Fruit fly (Drosophila melanogaster) whole organism, embryonic: ENCODE data around the gene CG43675.

ENCODE experiments used
- Bdp1 ChIP-seq: fragments of 200-800 bp; sonication (Bioruptor generic); optimal IDR thresholded peaks from 3 replicates; lab custom pipeline; 2016; ENCODE audit warnings: missing biosample characterization, missing genetic modification characterization
- CG10979 ChIP-seq: fragments of 200-800 bp; sonication (Bioruptor generic); optimal IDR thresholded peaks from 2 replicates; lab custom pipeline; 2018; ENCODE audit warnings: missing biosample characterization, mild to moderate bottlenecking, missing genetic modification characterization, moderate library complexity
- CG1233 ChIP-seq: fragments of 200-800 bp; sonication (Bioruptor generic); optimal IDR thresholded peaks from 4 replicates; lab custom pipeline; 2018; ENCODE audit warnings: missing biosample characterization, mild to moderate bottlenecking, missing genetic modification characterization
- CG12391 ChIP-seq: fragments of 200-800 bp; sonication (Bioruptor generic); optimal IDR thresholded peaks from 3 replicates; lab custom pipeline; 2018; ENCODE audit warnings: missing biosample characterization, mild to moderate bottlenecking, missing genetic modification characterization, moderate library complexity
- CG14014 ChIP-seq: fragments of 200-800 bp; sonication (Bioruptor generic); IDR thresholded peaks from 2 replicates; pipeline ENCODE4 v1.3.6; 2022; ENCODE audit warnings: missing biosample characterization, missing genetic modification characterization
- CG14710 ChIP-seq: fragments of 200-800 bp; sonication (Bioruptor generic); optimal IDR thresholded peaks from 3 replicates; lab custom pipeline; 2019; ENCODE audit warnings: missing biosample characterization, mild to moderate bottlenecking, missing genetic modification characterization, moderate library complexity
- CG14860 ChIP-seq: fragments of 200-800 bp; sonication (Bioruptor generic); IDR thresholded peaks from 3 replicates; pipeline ENCODE4 v1.3.6; 2022; ENCODE audit warnings: missing biosample characterization, missing genetic modification characterization; ENCODE audit not compliant: partially characterized antibody
- CG17186 ChIP-seq: fragments of 200-800 bp; sonication (Bioruptor generic); optimal IDR thresholded peaks from 3 replicates; lab custom pipeline; 2017; ENCODE audit warnings: missing biosample characterization, missing genetic modification reagents, missing genetic modification characterization
- CG18599 ChIP-seq: fragments of 200-800 bp; sonication (Bioruptor generic); optimal IDR thresholded peaks from 3 replicates; lab custom pipeline; 2017; ENCODE audit warnings: missing biosample characterization, missing genetic modification characterization, mild to moderate bottlenecking, moderate library complexity, missing genetic modification reagents
- CG5245 ChIP-seq: fragments of 200-800 bp; sonication (Bioruptor generic); optimal IDR thresholded peaks from 3 replicates; lab custom pipeline; 2016; ENCODE audit warnings: missing biosample characterization, missing genetic modification characterization
- CG5953 ChIP-seq: fragments of 200-800 bp; sonication (Bioruptor generic); IDR thresholded peaks from 2 replicates; pipeline ENCODE4 v1.3.6; 2022; ENCODE audit warnings: missing biosample characterization, missing genetic modification characterization
- CG6813 ChIP-seq: fragments of 200-800 bp; sonication (Bioruptor generic); optimal IDR thresholded peaks from 2 replicates; lab custom pipeline; 2017; ENCODE audit warnings: missing biosample characterization, missing genetic modification characterization, mild to moderate bottlenecking, moderate library complexity, missing genetic modification reagents
- CG7372 ChIP-seq: fragments of 200-800 bp; sonication (Bioruptor generic); IDR thresholded peaks from 2 replicates; pipeline ENCODE4 v1.3.6; 2022; ENCODE audit warnings: missing biosample characterization, missing genetic modification characterization
- CG8924 ChIP-seq: fragments of 200-800 bp; optimal IDR thresholded peaks from 3 replicates; lab custom pipeline; 2019; ENCODE audit warnings: missing biosample characterization, mild to moderate bottlenecking, missing genetic modification characterization, moderate library complexity
- CG9727 ChIP-seq: fragments of 200-800 bp; sonication (Bioruptor generic); optimal IDR thresholded peaks from 3 replicates; lab custom pipeline; 2017; ENCODE audit warnings: missing biosample characterization, mild to moderate bottlenecking, missing genetic modification characterization
- CHES-1-like ChIP-seq: fragments of 200-800 bp; sonication (Bioruptor generic); optimal IDR thresholded peaks from 2 replicates; lab custom pipeline; 2016; ENCODE audit warnings: missing biosample characterization, missing genetic modification characterization
- D19A ChIP-seq: fragments of 200-800 bp; optimal IDR thresholded peaks from 3 replicates; lab custom pipeline; 2019; ENCODE audit warnings: missing biosample characterization, mild to moderate bottlenecking, missing genetic modification characterization, moderate library complexity
- Deaf1 ChIP-seq: fragments of 200-800 bp; optimal IDR thresholded peaks from 3 replicates; lab custom pipeline; 2019; ENCODE audit warnings: missing biosample characterization, mild to moderate bottlenecking, missing genetic modification characterization, moderate library complexity
- Dfd ChIP-seq, 2 experiments: fragments of >200 bp; optimal IDR thresholded peaks; 2 replicates each; lab custom pipeline; 2017; ENCODE audit warnings: missing biosample characterization in 2 of 2, missing genetic modification characterization in 2 of 2
- Drgx ChIP-seq: fragments of 200-800 bp; sonication (Bioruptor generic); IDR thresholded peaks from 2 replicates; pipeline ENCODE4 v1.3.6; 2022; ENCODE audit warnings: missing biosample characterization, missing genetic modification characterization
- E2f2 ChIP-seq: fragments of 200-800 bp; sonication (Bioruptor generic); IDR thresholded peaks from 2 replicates; pipeline ENCODE4 v1.3.6; 2022; ENCODE audit warnings: missing biosample characterization, missing genetic modification characterization
- Max ChIP-seq: fragments of 200-800 bp; sonication (Bioruptor generic); optimal IDR thresholded peaks from 2 replicates; lab custom pipeline; 2016; ENCODE audit warnings: missing biosample characterization, mild to moderate bottlenecking, missing genetic modification characterization
- Mes4 ChIP-seq: fragments of 200-800 bp; sonication (Bioruptor generic); optimal IDR thresholded peaks from 2 replicates; lab custom pipeline; 2016; ENCODE audit warnings: missing biosample characterization, missing genetic modification characterization
- NFAT ChIP-seq: fragments of 200-800 bp; sonication (Bioruptor generic); IDR thresholded peaks from 2 replicates; pipeline ENCODE4 v1.3.6; 2022; ENCODE audit warnings: missing biosample characterization, missing genetic modification characterization
- NK7.1 ChIP-seq: fragments of 200-800 bp; sonication (Bioruptor generic); optimal IDR thresholded peaks from 3 replicates; lab custom pipeline; 2016; ENCODE audit warnings: missing biosample characterization, missing genetic modification characterization
- Rx ChIP-seq: fragments of 200-800 bp; sonication (Bioruptor generic); IDR thresholded peaks from 2 replicates; pipeline ENCODE4 v1.3.6; 2022; ENCODE audit warnings: missing biosample characterization, missing genetic modification characterization
- Sox102F ChIP-seq: fragments of 200-800 bp; sonication (Bioruptor generic); optimal IDR thresholded peaks from 2 replicates; lab custom pipeline; 2018; ENCODE audit warnings: missing biosample characterization, mild to moderate bottlenecking, missing genetic modification characterization, moderate library complexity
- ara ChIP-seq: fragments of 200-800 bp; sonication (Bioruptor generic); IDR thresholded peaks from 2 replicates; pipeline ENCODE4 v1.3.6; 2022; ENCODE audit warnings: missing biosample characterization, missing genetic modification characterization
- br ChIP-seq: fragments of >200 bp; optimal IDR thresholded peaks from 2 replicates; lab custom pipeline; 2017
- btn ChIP-seq: fragments of 200-800 bp; sonication (Bioruptor generic); optimal IDR thresholded peaks from 2 replicates; lab custom pipeline; 2016; ENCODE audit warnings: missing biosample characterization, missing genetic modification characterization
- caup ChIP-seq: fragments of 200-800 bp; sonication (Bioruptor generic); optimal IDR thresholded peaks from 3 replicates; lab custom pipeline; 2017; ENCODE audit warnings: missing biosample characterization, mild to moderate bottlenecking, missing genetic modification characterization, moderate library complexity; ENCODE audit not compliant: severe bottlenecking
- eyg ChIP-seq: fragments of 200-800 bp; sonication (Bioruptor generic); optimal IDR thresholded peaks from 3 replicates; lab custom pipeline; 2016; ENCODE audit warnings: missing biosample characterization, missing genetic modification characterization
- hb ChIP-seq: fragments of 200-800 bp; sonication (Bioruptor generic); IDR thresholded peaks from 3 replicates; pipeline ENCODE4 v1.3.6; 2022; ENCODE audit warnings: missing biosample characterization, missing genetic modification characterization; ENCODE audit not compliant: partially characterized antibody
- jing ChIP-seq: fragments of 200-800 bp; sonication (Bioruptor generic); optimal IDR thresholded peaks from 2 replicates; lab custom pipeline; 2018; ENCODE audit warnings: missing biosample characterization, mild to moderate bottlenecking, missing genetic modification characterization
- nom ChIP-seq: fragments of 200-800 bp; sonication (Bioruptor generic); optimal IDR thresholded peaks from 2 replicates; lab custom pipeline; 2017; ENCODE audit warnings: missing biosample characterization, missing genetic modification characterization, mild to moderate bottlenecking, moderate library complexity, missing genetic modification reagents
- rib ChIP-seq: fragments of 200-800 bp; sonication (Bioruptor generic); IDR thresholded peaks from 2 replicates; pipeline ENCODE4 v1.3.6; 2022; ENCODE audit warnings: missing biosample characterization, missing genetic modification characterization
- scrt ChIP-seq: fragments of 200-800 bp; sonication (Bioruptor generic); optimal IDR thresholded peaks from 2 replicates; lab custom pipeline; 2018; ENCODE audit warnings: missing biosample characterization, mild to moderate bottlenecking, missing genetic modification characterization, moderate library complexity
- tll ChIP-seq, 2 experiments: fragments of 200-800 bp in 1 of 2; fragments of >200 bp in 1 of 2; sonication (Bioruptor generic) in 1 of 2; optimal IDR thresholded peaks; 2 replicates each; lab custom pipeline; 2017 to 2019; ENCODE audit warnings: missing biosample characterization in 2 of 2, missing genetic modification characterization in 2 of 2, mild to moderate bottlenecking in 1 of 2, moderate library complexity in 1 of 2
- tna ChIP-seq: fragments of 200-800 bp; sonication (Bioruptor generic); IDR thresholded peaks from 2 replicates; pipeline ENCODE4 v1.3.6; 2022; ENCODE audit warnings: missing biosample characterization, missing genetic modification characterization; ENCODE audit not compliant: partially characterized antibody
- trh ChIP-seq: fragments of 200-800 bp; sonication (Bioruptor generic); optimal IDR thresholded peaks from 2 replicates; lab custom pipeline; 2016; ENCODE audit warnings: missing biosample characterization, missing genetic modification characterization

Gene CG43675

dm6 chr3R:9347702-9348378 lies 7.5 kb upstream of the CG43675 start (continued):
- TF ChIP-seq CG18599 (GFP tag; lab: Kevin White, UChicago) (peak; percentile 46), Rx (GFP tag; lab: Robert Waterston, UW) (0 out of 2 replicates have a peak, but pooled peaks have one; percentile 7), NFAT (no peak), tna (no peak), hb (GFP tag; lab: Robert Waterston, UW) (no peak), CG5953 (GFP tag; lab: Robert Waterston, UW) (no peak), trh (no peak), Mes4 (GFP tag; lab: Kevin White, UChicago) (no peak), CG1233 (GFP tag; lab: Kevin White, UChicago) (no peak), Dfd (GFP tag; optimal IDR thresholded peaks at IDR 0.05; lab: Kevin White, UChicago) (no peak), rib (GFP tag; lab: Robert Waterston, UW) (no peak), CG14014 (GFP tag; lab: Robert Waterston, UW) (no peak), caup (GFP tag; lab: Kevin White, UChicago) (no peak), CG10979 (tag; lab: Kevin White, UChicago) (peak; percentile 61), CG5245 (GFP tag; lab: Kevin White, UChicago) (no peak), CG14710 (tag; lab: Kevin White, UChicago) (peak; percentile 5), CG6813 (no peak), CHES-1-like (GFP tag; lab: Kevin White, UChicago) (no peak), btn (GFP tag; lab: Kevin White, UChicago) (no peak), D19A (tag; lab: Kevin White, UChicago) (peak; percentile 5), Sox102F (GFP tag; lab: Kevin White, UChicago) (peak; percentile 17), Drgx (GFP tag; lab: Robert Waterston, UW) (peak; percentile 83), CG12391 (tag; lab: Kevin White, UChicago) (peak; percentile 53), CG7372 (no peak), br (no peak), CG9727 (GFP tag; lab: Kevin White, UChicago) (peak; percentile 67), jing (GFP tag; lab: Kevin White, UChicago) (no peak), CG17186 (no peak)
- TF ChIP-seq, all 482 proteins: peak for 63

dm6 chr3R:9348379-9348721 lies 6.9 kb upstream of the CG43675 start:
- TF ChIP-seq Max (GFP tag; lab: Kevin White, UChicago) (no peak), CG8924 (tag; lab: Kevin White, UChicago) (no peak), Deaf1 (tag; lab: Kevin White, UChicago) (no peak), scrt (GFP tag; lab: Kevin White, UChicago) (no peak), nom (GFP tag; lab: Kevin White, UChicago) (peak; percentile 18), CG14860 (GFP tag; lab: Robert Waterston, UW) (no peak), D19A (tag; lab: Kevin White, UChicago) (no peak), tll (GFP tag; optimal IDR thresholded peaks at IDR 0.05; lab: Kevin White, UChicago) (no peak), Drgx (GFP tag; lab: Robert Waterston, UW) (no peak), NK7.1 (GFP tag; lab: Kevin White, UChicago) (no peak), Bdp1 (GFP tag; lab: Kevin White, UChicago) (no peak), E2f2 (GFP tag; lab: Robert Waterston, UW) (0 out of 2 replicates have a peak, but pooled peaks have one; percentile 3), eyg (GFP tag; lab: Kevin White, UChicago) (no peak), CG10979 (tag; lab: Kevin White, UChicago) (no peak), ara (no peak)
